Worm (Caenorhabditis elegans): Measurements from ENCODE around the gene C18E9.9.

Gene C18E9.9

ce11 chrII:8964049-8964448 lies 25.3 kb downstream of the C18E9.9 start, which contains the start of gene sftd-3:
TSS of gene sftd-3 (minus strand) at chrII:8964149.
- TF ChIP-seq nhr-10 (tag; optimal IDR thresholded peaks at IDR 0.05) (no peak), lsy-2 (tag; optimal IDR thresholded peaks at IDR 0.05) (no peak), madf-5 (GFP tag; IDR thresholded peaks at IDR 0.05) (no peak), jun-1 (tag; optimal IDR thresholded peaks at IDR 0.05) (no peak), mxl-3 (GFP tag; optimal IDR thresholded peaks at IDR 0.05) (no peak), dpl-1 (GFP tag; optimal IDR thresholded peaks at IDR 0.05) (no peak), lin-29 (GFP tag; IDR thresholded peaks at IDR 0.05) (no peak), mep-1 (tag; optimal IDR thresholded peaks at IDR 0.05) (no peak), tag-97 (GFP tag; IDR thresholded peaks at IDR 0.05) (no peak), zip-11 (GFP tag; IDR thresholded peaks at IDR 0.05) (no peak), F49E8.2 (tag; optimal IDR thresholded peaks at IDR 0.05; ENCODE audit: borderline replicate concordance) (no peak), F37D6.2 (tag; optimal IDR thresholded peaks at IDR 0.05) (no peak), ztf-7 (tag; optimal IDR thresholded peaks at IDR 0.05) (no peak), aly-2 (tag; optimal IDR thresholded peaks at IDR 0.05) (no peak), Y5F2A.4 (GFP tag; optimal IDR thresholded peaks at IDR 0.05) (no peak), dmd-6 (GFP tag; IDR thresholded peaks at IDR 0.05) (no peak), nhr-42 (GFP tag; IDR thresholded peaks at IDR 0.05) (no peak), F44E2.7 (GFP tag; IDR thresholded peaks at IDR 0.05) (no peak), cey-2 (tag; optimal IDR thresholded peaks at IDR 0.05; ENCODE audit: borderline replicate concordance, insufficient read depth) (no peak)

ce11 chrII:8962206-8962605 lies 27.1 kb downstream of the C18E9.9 start:
- TF ChIP-seq nhr-11 (tag; optimal IDR thresholded peaks at IDR 0.05) (peak; percentile 54), rbr-2 (tag; optimal IDR thresholded peaks at IDR 0.05) (no peak), hlh-30 (tag; optimal IDR thresholded peaks at IDR 0.05; ENCODE audit: insufficient read depth) (peak; percentile 5), daf-8 (GFP tag; IDR thresholded peaks at IDR 0.05) (no peak), lsy-2 (tag; optimal IDR thresholded peaks at IDR 0.05) (peak in 1 of 2 experiments; percentile 11), ZK337.2 (GFP tag; IDR thresholded peaks at IDR 0.05) (peak; percentile 75), mep-1 (tag; optimal IDR thresholded peaks at IDR 0.05) (peak; percentile 34), ceh-20 (GFP tag; IDR thresholded peaks at IDR 0.05) (peak; percentile 10; the same call in 1 of the 2 replicates), cey-2 (tag; optimal IDR thresholded peaks at IDR 0.05; ENCODE audit: borderline replicate concordance, insufficient read depth) (no peak), hlh-11 (tag; optimal IDR thresholded peaks at IDR 0.05) (peak; percentile 13)

- TF ChIP-seq daf-8 (GFP tag; IDR thresholded peaks at IDR 0.05) (no peak), nhr-6 (tag; optimal IDR thresholded peaks at IDR 0.05) (no peak), unc-62 (GFP tag; optimal IDR thresholded peaks at IDR 0.05 in 1 of 2) (peak in 1 of 2 experiments; percentile 78), unc-62 (tag; optimal IDR thresholded peaks at IDR 0.05) (no peak), nhr-11 (tag; optimal IDR thresholded peaks at IDR 0.05) (peak; percentile 8)
Measured at ce11 chrII:8961450-8961849, 27.9 kb downstream of the C18E9.9 start.

ce11 chrII:8960414-8960813 lies 28.9 kb downstream of the C18E9.9 start, which contains the start of gene cal-2:
TSS of gene cal-2 (plus strand) at chrII:8960714.
- TF ChIP-seq dpl-1 (GFP tag; optimal IDR thresholded peaks at IDR 0.05) (no peak), nhr-25 (tag; optimal IDR thresholded peaks at IDR 0.05; ENCODE audit: borderline replicate concordance, insufficient read depth) (no peak), lin-15B (tag; optimal IDR thresholded peaks at IDR 0.05) (no peak), lsy-2 (tag; optimal IDR thresholded peaks at IDR 0.05) (no peak), ztf-11 (tag; optimal IDR thresholded peaks at IDR 0.05) (no peak), arid-1 (GFP tag; conservative IDR thresholded peaks at IDR 0.05) (no peak), F10B5.3 (tag; optimal IDR thresholded peaks at IDR 0.05) (no peak)

DNA sequence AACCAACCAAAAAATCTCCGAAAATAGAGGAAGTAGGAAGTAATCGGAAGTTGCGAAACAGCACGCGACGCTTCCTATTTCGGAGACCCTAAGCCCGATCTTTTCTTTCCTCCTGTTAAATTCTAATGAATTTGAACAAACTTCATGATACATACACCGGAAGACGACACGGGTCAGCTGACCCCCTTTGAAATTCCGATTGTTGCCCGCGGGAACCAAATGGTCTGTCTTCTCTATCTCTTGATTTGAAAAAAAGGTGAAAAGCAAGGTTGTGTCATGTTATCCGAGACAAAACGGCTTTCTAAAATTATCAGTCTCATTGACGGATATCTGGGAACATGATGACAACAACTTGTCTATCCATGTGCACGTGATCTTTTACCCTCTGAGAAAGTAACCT lies 30.3 kb downstream of the C18E9.9 start:
- TF ChIP-seq sdz-12 (GFP tag; optimal IDR thresholded peaks at IDR 0.05) (no peak), zip-2 (tag; optimal IDR thresholded peaks at IDR 0.05) (no peak), nhr-111 (GFP tag; optimal IDR thresholded peaks at IDR 0.05) (no peak), hlh-11 (tag; optimal IDR thresholded peaks at IDR 0.05) (peak; percentile 22), mxl-2 (GFP tag; conservative IDR thresholded peaks at IDR 0.05) (no peak), ceh-32 (tag; optimal IDR thresholded peaks at IDR 0.05; ENCODE audit: poor library complexity) (no peak), nhr-6 (tag; optimal IDR thresholded peaks at IDR 0.05) (no peak), madf-5 (GFP tag; IDR thresholded peaks at IDR 0.05) (no peak), daf-19 (GFP tag; conservative IDR thresholded peaks at IDR 0.05) (no peak), ces-1 (GFP tag; optimal IDR thresholded peaks at IDR 0.05) (no peak), egl-27 (tag; optimal IDR thresholded peaks at IDR 0.05) (no peak), nhr-41 (GFP tag; IDR thresholded peaks at IDR 0.05) (no peak), nhr-11 (tag; optimal IDR thresholded peaks at IDR 0.05) (peak; percentile 46), jun-1 (tag; optimal IDR thresholded peaks at IDR 0.05) (no peak), zag-1 (tag; optimal IDR thresholded peaks at IDR 0.05) (no peak), ceh-62 (tag; optimal IDR thresholded peaks at IDR 0.05) (no peak)
